Worm (Caenorhabditis elegans): Measurements from ENCODE around the gene isw-1.

ce11 chrIII:6734420-6734819, 24.5 kb upstream of the isw-1 start, which contains the start of gene Y102E9.3:
- TF ChIP-seq unc-55 (GFP tag; optimal IDR thresholded peaks at IDR 0.05) (no peak), pha-4 (tag; optimal IDR thresholded peaks at IDR 0.05) (no peak), ceh-9 (tag; optimal IDR thresholded peaks at IDR 0.05) (no peak), ceh-6 (GFP tag; optimal IDR thresholded peaks at IDR 0.05) (no peak), unc-86 (tag; optimal IDR thresholded peaks at IDR 0.05) (no peak), rnt-1 (tag; optimal IDR thresholded peaks at IDR 0.05) (no peak), ceh-19 (GFP tag; optimal IDR thresholded peaks at IDR 0.05) (no peak), pqm-1 (tag; optimal IDR thresholded peaks at IDR 0.05) (no peak), tbx-2 (tag; optimal IDR thresholded peaks at IDR 0.05) (no peak), elt-2 (tag; optimal IDR thresholded peaks at IDR 0.05) (no peak), sox-4 (tag; optimal IDR thresholded peaks at IDR 0.05) (no peak), dve-1 (tag; optimal IDR thresholded peaks at IDR 0.05) (no peak), ama-1 (optimal IDR thresholded peaks at IDR 0.05) (no peak)
